Fruit fly (Drosophila melanogaster) whole organism, embryonic: ENCODE measurements around the gene Set2.
A peak's percentile ranks its signal among the peaks of the same experiment; 100 is the strongest.

Source experiments
- Aef1 ChIP-seq: fragments of 200-800 bp; sonication (Bioruptor generic); IDR thresholded peaks from 3 replicates; pipeline ENCODE4 v1.3.6; 2022; ENCODE audit warnings: missing biosample characterization, missing genetic modification characterization
- Asciz ChIP-seq: fragments of 200-800 bp; sonication (Bioruptor generic); optimal IDR thresholded peaks from 2 replicates; lab custom pipeline; 2017; ENCODE audit warnings: missing biosample characterization, mild to moderate bottlenecking, missing genetic modification characterization, missing genetic modification reagents
- CG10147 ChIP-seq: fragments of 200-800 bp; sonication (Bioruptor generic); optimal IDR thresholded peaks from 2 replicates; lab custom pipeline; 2019; ENCODE audit warnings: missing biosample characterization, mild to moderate bottlenecking, missing genetic modification characterization, moderate library complexity
- CG10267 ChIP-seq: fragments of 200-800 bp; sonication (Bioruptor generic); optimal IDR thresholded peaks from 2 replicates; lab custom pipeline; 2018; ENCODE audit warnings: missing biosample characterization, mild to moderate bottlenecking, missing genetic modification characterization, moderate library complexity
- CG12299 ChIP-seq: fragments of 200-800 bp; sonication (Bioruptor generic); optimal IDR thresholded peaks from 2 replicates; lab custom pipeline; 2018; ENCODE audit warnings: missing biosample characterization, mild to moderate bottlenecking, missing genetic modification characterization
- CG13424 ChIP-seq: fragments of 200-800 bp; sonication (Bioruptor generic); optimal IDR thresholded peaks from 2 replicates; lab custom pipeline; 2019; ENCODE audit warnings: missing biosample characterization, mild to moderate bottlenecking, missing genetic modification characterization, moderate library complexity
- CG13894 ChIP-seq: fragments of 200-800 bp; sonication (Bioruptor generic); optimal IDR thresholded peaks from 3 replicates; lab custom pipeline; 2018; ENCODE audit warnings: missing biosample characterization, mild to moderate bottlenecking, missing genetic modification characterization, moderate library complexity
- CG15011 ChIP-seq: fragments of 200-800 bp; sonication (Bioruptor generic); optimal IDR thresholded peaks from 3 replicates; lab custom pipeline; 2018; ENCODE audit warnings: missing biosample characterization, mild to moderate bottlenecking, missing genetic modification characterization
- CG17361 ChIP-seq: fragments of 200-800 bp; sonication (Bioruptor generic); IDR thresholded peaks from 3 replicates; pipeline ENCODE4 v1.3.6; 2022; ENCODE audit warnings: missing biosample characterization, missing genetic modification characterization
- CG17802 ChIP-seq: fragments of 200-800 bp; sonication (Bioruptor generic); optimal IDR thresholded peaks from 2 replicates; lab custom pipeline; 2018; ENCODE audit warnings: missing biosample characterization, mild to moderate bottlenecking, missing genetic modification characterization, moderate library complexity
- CG18476 ChIP-seq: fragments of 200-800 bp; sonication (Bioruptor generic); optimal IDR thresholded peaks from 2 replicates; lab custom pipeline; 2016; ENCODE audit warnings: missing biosample characterization, mild to moderate bottlenecking, missing genetic modification characterization
- CG31365 ChIP-seq: fragments of 200-800 bp; sonication (Bioruptor generic); optimal IDR thresholded peaks from 2 replicates; lab custom pipeline; 2018; ENCODE audit warnings: missing biosample characterization, mild to moderate bottlenecking, missing genetic modification characterization
- CG3726 ChIP-seq: fragments of 200-800 bp; sonication (Bioruptor generic); IDR thresholded peaks from 3 replicates; pipeline ENCODE4, ENCODE4 v1.3.6; 2022; ENCODE audit warnings: missing biosample characterization, missing genetic modification characterization
- CG4854 ChIP-seq: fragments of 200-800 bp; sonication (Bioruptor generic); optimal IDR thresholded peaks from 2 replicates; lab custom pipeline; 2016; ENCODE audit warnings: missing biosample characterization, missing genetic modification characterization, inconsistent platforms
- CG6254 ChIP-seq: fragments of 200-800 bp; sonication (Bioruptor generic); optimal IDR thresholded peaks from 3 replicates; lab custom pipeline; 2017; ENCODE audit warnings: mild to moderate bottlenecking, missing biosample characterization, missing genetic modification reagents, missing genetic modification characterization
- CG9797 ChIP-seq: fragments of 200-800 bp; sonication (Bioruptor generic); optimal IDR thresholded peaks from 3 replicates; lab custom pipeline; 2018; ENCODE audit warnings: missing biosample characterization, mild to moderate bottlenecking, missing genetic modification characterization
- CTCF ChIP-seq: fragments of 200-800 bp; sonication (Bioruptor generic); optimal IDR thresholded peaks from 2 replicates; lab custom pipeline; 2017; ENCODE audit warnings: missing biosample characterization, mild to moderate bottlenecking, missing genetic modification characterization, moderate library complexity
- Ets65A ChIP-seq: fragments of 200-800 bp; sonication (Bioruptor generic); peaks from one replicate; lab custom pipeline; 2016; ENCODE audit warnings: missing biosample characterization, missing genetic modification characterization
- Ets97D ChIP-seq: fragments of 200-800 bp; sonication (Bioruptor generic); optimal IDR thresholded peaks from 3 replicates; lab custom pipeline; 2016; ENCODE audit warnings: missing biosample characterization, missing genetic modification characterization
- Fer1 ChIP-seq: fragments of 200-800 bp; sonication (Bioruptor generic); optimal IDR thresholded peaks from 2 replicates; lab custom pipeline; 2017; ENCODE audit warnings: missing biosample characterization, mild to moderate bottlenecking, missing genetic modification characterization
- Fer2 ChIP-seq: fragments of 200-800 bp; sonication (Bioruptor generic); optimal IDR thresholded peaks from 2 replicates; lab custom pipeline; 2018; ENCODE audit warnings: missing biosample characterization, mild to moderate bottlenecking, missing genetic modification characterization, moderate library complexity
- Fer3 ChIP-seq: fragments of 200-800 bp; sonication (Bioruptor generic); optimal IDR thresholded peaks from 2 replicates; lab custom pipeline; 2018; ENCODE audit warnings: missing biosample characterization, mild to moderate bottlenecking, missing genetic modification characterization, moderate library complexity
- HLH4C ChIP-seq: fragments of 200-800 bp; sonication (Bioruptor generic); IDR thresholded peaks from 3 replicates; pipeline ENCODE4 v1.3.6; 2022; ENCODE audit warnings: missing biosample characterization, missing genetic modification characterization; ENCODE audit not compliant: partially characterized antibody
- Hsf ChIP-seq: fragments of 200-800 bp; sonication (Bioruptor generic); optimal IDR thresholded peaks from 3 replicates; lab custom pipeline; 2016; ENCODE audit warnings: missing biosample characterization, missing genetic modification characterization
- Lhr ChIP-seq: fragments of 200-800 bp; sonication (Bioruptor generic); optimal IDR thresholded peaks from 3 replicates; lab custom pipeline; 2017; ENCODE audit warnings: mild to moderate bottlenecking, missing biosample characterization, missing genetic modification reagents, missing genetic modification characterization
- Med ChIP-seq: fragments of 200-800 bp; sonication (Bioruptor generic); peaks from one replicate; lab custom pipeline; 2016; ENCODE audit warnings: missing biosample characterization, missing genetic modification characterization, mild to moderate bottlenecking, inconsistent platforms, moderate library complexity
- Myb ChIP-seq: fragments of 200-800 bp; sonication (Bioruptor generic); optimal IDR thresholded peaks from 2 replicates; lab custom pipeline; 2016; ENCODE audit warnings: missing biosample characterization, missing genetic modification characterization
- Spps ChIP-seq: fragments of 200-800 bp; sonication (Bioruptor generic); optimal IDR thresholded peaks from 2 replicates; lab custom pipeline; 2018; ENCODE audit warnings: missing biosample characterization, mild to moderate bottlenecking, missing genetic modification characterization
- amos ChIP-seq: fragments of 200-800 bp; sonication (Bioruptor generic); IDR thresholded peaks from 2 replicates; pipeline ENCODE4 v1.3.6; 2022; ENCODE audit warnings: missing biosample characterization, missing genetic modification characterization; ENCODE audit not compliant: partially characterized antibody
- bsh ChIP-seq, 2 experiments: fragments of 200-800 bp; sonication (Bioruptor generic); optimal IDR thresholded peaks; 2 replicates each; lab custom pipeline; 2017 to 2018; ENCODE audit warnings: mild to moderate bottlenecking in 2 of 2, missing biosample characterization in 2 of 2, missing genetic modification characterization in 2 of 2, moderate library complexity in 1 of 2
- dan ChIP-seq: fragments of 200-800 bp; sonication (Bioruptor generic); IDR thresholded peaks from 2 replicates; pipeline ENCODE4 v1.3.6; 2022; ENCODE audit warnings: missing biosample characterization, missing genetic modification characterization
- danr ChIP-seq: fragments of 200-800 bp; sonication (Bioruptor generic); IDR thresholded peaks from 2 replicates; pipeline ENCODE4 v1.3.6; 2022; ENCODE audit warnings: missing biosample characterization, missing genetic modification characterization
- dimm ChIP-seq: fragments of 200-800 bp; sonication (Bioruptor generic); IDR thresholded peaks from 2 replicates; pipeline ENCODE4 v1.3.6; 2022; ENCODE audit warnings: missing biosample characterization, missing genetic modification characterization
- dmrt99B ChIP-seq: fragments of 200-800 bp; sonication (Bioruptor generic); optimal IDR thresholded peaks from 2 replicates; lab custom pipeline; 2018; ENCODE audit warnings: missing biosample characterization, mild to moderate bottlenecking, missing genetic modification characterization, moderate library complexity
- fd64A ChIP-seq: fragments of 200-800 bp; sonication (Bioruptor generic); optimal IDR thresholded peaks from 3 replicates; lab custom pipeline; 2018; ENCODE audit warnings: missing biosample characterization, mild to moderate bottlenecking, missing genetic modification characterization
- ftz-f1 ChIP-seq: fragments of 200-800 bp; sonication (Bioruptor generic); optimal IDR thresholded peaks from 2 replicates; lab custom pipeline; 2016; ENCODE audit warnings: missing biosample characterization, missing genetic modification characterization
- gcm ChIP-seq: fragments of 200-800 bp; sonication (Bioruptor generic); optimal IDR thresholded peaks from 2 replicates; lab custom pipeline; 2019; ENCODE audit warnings: missing biosample characterization, mild to moderate bottlenecking, missing genetic modification characterization, moderate library complexity
- ham ChIP-seq: fragments of 200-800 bp; sonication (Bioruptor generic); IDR thresholded peaks from 2 replicates; pipeline ENCODE4 v1.3.6; 2022; ENCODE audit warnings: missing biosample characterization, missing genetic modification characterization
- hb ChIP-seq: fragments of 200-800 bp; sonication (Bioruptor generic); IDR thresholded peaks from 3 replicates; pipeline ENCODE4 v1.3.6; 2022; ENCODE audit warnings: missing biosample characterization, missing genetic modification characterization; ENCODE audit not compliant: partially characterized antibody
- jing ChIP-seq: fragments of 200-800 bp; sonication (Bioruptor generic); optimal IDR thresholded peaks from 2 replicates; lab custom pipeline; 2018; ENCODE audit warnings: missing biosample characterization, mild to moderate bottlenecking, missing genetic modification characterization
- pnt ChIP-seq: fragments of 200-800 bp; sonication (Bioruptor generic); optimal IDR thresholded peaks from 3 replicates; lab custom pipeline; 2016; ENCODE audit warnings: missing biosample characterization, missing genetic modification characterization
- prd ChIP-seq, 3 experiments: fragments of >200 bp in 2 of 3; fragments of 200-800 bp in 1 of 3; sonication (Bioruptor generic) in 1 of 3; optimal IDR thresholded peaks in 2 of 3; IDR thresholded peaks in 1 of 3; 2 replicates in 2 of 3; 3 replicates in 1 of 3; pipeline versions ENCODE4 v1.3.6 to Lab custom; 2017 to 2022; ENCODE audit warnings: missing biosample characterization in 1 of 3, missing genetic modification characterization in 1 of 3
- run ChIP-seq: fragments of 200-800 bp; sonication (Bioruptor generic); optimal IDR thresholded peaks from 3 replicates; lab custom pipeline; 2018; ENCODE audit warnings: missing biosample characterization, mild to moderate bottlenecking, missing genetic modification characterization
- slbo ChIP-seq: fragments of 200-800 bp; sonication (Bioruptor generic); IDR thresholded peaks from 2 replicates; pipeline ENCODE4 v1.3.6; 2022; ENCODE audit warnings: missing biosample characterization, missing genetic modification characterization
- tgo ChIP-seq: fragments of 200-800 bp; sonication (Bioruptor generic); IDR thresholded peaks from 3 replicates; pipeline ENCODE4 v1.3.6; 2022; ENCODE audit warnings: missing biosample characterization, missing genetic modification characterization
- tio ChIP-seq: fragments of 200-800 bp; sonication (Bioruptor generic); optimal IDR thresholded peaks from 2 replicates; lab custom pipeline; 2017; ENCODE audit warnings: missing biosample characterization, missing genetic modification characterization, inconsistent platforms
- tll ChIP-seq, 2 experiments: fragments of 200-800 bp in 1 of 2; fragments of >200 bp in 1 of 2; sonication (Bioruptor generic) in 1 of 2; optimal IDR thresholded peaks; 2 replicates each; lab custom pipeline; 2017 to 2019; ENCODE audit warnings: missing biosample characterization in 2 of 2, missing genetic modification characterization in 2 of 2, mild to moderate bottlenecking in 1 of 2, moderate library complexity in 1 of 2
- vnd ChIP-seq: fragments of 200-800 bp; sonication (Bioruptor generic); IDR thresholded peaks from 3 replicates; pipeline ENCODE4 v1.3.6; 2022; ENCODE audit warnings: missing biosample characterization, missing genetic modification characterization; ENCODE audit not compliant: partially characterized antibody
- zfh1 ChIP-seq: fragments of 200-800 bp; sonication (Bioruptor generic); IDR thresholded peaks from 3 replicates; pipeline ENCODE4 v1.3.6; 2022; ENCODE audit warnings: missing biosample characterization, missing genetic modification characterization

The Set2 gene

dm6 chrX:13384583-13385342 is 28.3 kb upstream of the Set2 start, which contains the start of the genes Rbp1-like and Tim9a (continued):
- TF ChIP-seq dan, result no peak
- no peak for TF ChIP-seq bsh (GFP tag; optimal IDR thresholded peaks at IDR 0.05; lab: Kevin White, UChicago)
- no peak for TF ChIP-seq CG4854 (GFP tag; lab: Kevin White, UChicago)
- no peak for TF ChIP-seq gcm (GFP tag; lab: Kevin White, UChicago)
- no peak for TF ChIP-seq tgo (GFP tag; lab: Robert Waterston, UW)
- no peak for TF ChIP-seq tio
- TF ChIP-seq Ets97D (GFP tag; lab: Kevin White, UChicago), result peak; percentile 36
- TF ChIP-seq CG17361 (GFP tag; lab: Robert Waterston, UW), result peak; percentile 61; the same call in 1 of the 3 replicates
- no peak for TF ChIP-seq run (tag; lab: Kevin White, UChicago)
- no peak for TF ChIP-seq CG10147 (GFP tag; lab: Kevin White, UChicago)
- TF ChIP-seq danr, result no peak
- TF ChIP-seq Lhr (GFP tag; lab: Kevin White, UChicago), result peak; percentile 39
- TF ChIP-seq Asciz (GFP tag; lab: Kevin White, UChicago), result no peak
- no peak for TF ChIP-seq Fer2
- TF ChIP-seq vnd (GFP tag; lab: Robert Waterston, UW), result peak; percentile 76
- TF ChIP-seq CG17802, result no peak
- peak; percentile 39 for TF ChIP-seq CG9797 (GFP tag; lab: Kevin White, UChicago)
- no peak for TF ChIP-seq CG12299 (tag; lab: Kevin White, UChicago)
- TF ChIP-seq Aef1, result no peak
- TF ChIP-seq ftz-f1 (GFP tag; lab: Kevin White, UChicago), result no peak
- peak; percentile 9 for TF ChIP-seq Hsf (GFP tag; lab: Kevin White, UChicago)
- no peak for TF ChIP-seq ham (GFP tag; lab: Robert Waterston, UW)
- no peak for TF ChIP-seq pnt (GFP tag; lab: Kevin White, UChicago)
- peak; percentile 43 for TF ChIP-seq Fer1 (GFP tag; lab: Kevin White, UChicago)
- no peak for TF ChIP-seq Spps
- TF ChIP-seq zfh1, result no peak
- no peak for TF ChIP-seq CG31365 (tag; lab: Kevin White, UChicago)
- TF ChIP-seq amos (GFP tag; lab: Robert Waterston, UW), result peak; percentile 61
- no peak for TF ChIP-seq Myb (GFP tag; lab: Kevin White, UChicago)
- peak; percentile 41 for TF ChIP-seq CG15011
- peak; percentile 41 for TF ChIP-seq Ets65A
- no peak for TF ChIP-seq tll (GFP tag; optimal IDR thresholded peaks at IDR 0.05; lab: Kevin White, UChicago)
- TF ChIP-seq CG18476 (GFP tag; lab: Kevin White, UChicago), result peak; percentile 1
- peak; percentile 19 for TF ChIP-seq dmrt99B
- no peak for TF ChIP-seq fd64A (GFP tag; lab: Kevin White, UChicago)
- TF ChIP-seq slbo (GFP tag; lab: Robert Waterston, UW), result peak; percentile 48
- TF ChIP-seq Fer3, result peak; percentile 17
- TF ChIP-seq prd (optimal IDR thresholded peaks at IDR 0.05; lab: Kevin White, UChicago), result no peak
- TF ChIP-seq prd (GFP tag; IDR thresholded peaks at IDR 0.05; lab: Robert Waterston, UW), result 0 out of 3 replicates have a peak, but pooled peaks have one; percentile 30
- TF ChIP-seq hb (GFP tag; lab: Robert Waterston, UW), result peak; percentile 45; the same call in 2 of the 3 replicates
- TF ChIP-seq dimm, result no peak
- TF ChIP-seq jing, result no peak
- TF ChIP-seq CTCF (GFP tag; lab: Kevin White, UChicago), result peak; percentile 24
- TF ChIP-seq CG13894 (tag; lab: Kevin White, UChicago), result peak; percentile 62
- peak; percentile 97 for TF ChIP-seq CG10267
- peak; percentile 30 for TF ChIP-seq CG13424 (tag; lab: Kevin White, UChicago)
- no peak for TF ChIP-seq CG6254 (GFP tag; lab: Kevin White, UChicago)
- TF ChIP-seq Med, result peak; percentile 79
- no peak for TF ChIP-seq CG3726
- peak; percentile 72 for TF ChIP-seq HLH4C (GFP tag; lab: Robert Waterston, UW)
